Fruit fly (Drosophila melanogaster) whole organism, embryonic: Measurements from ENCODE around the gene gish.
A peak's percentile ranks its signal among the peaks of the same experiment; 100 is the strongest.

ENCODE experiments used
- B-H2 ChIP-seq: fragments of 200-800 bp; sonication (Bioruptor generic); optimal IDR thresholded peaks from 2 replicates; lab custom pipeline; 2018; ENCODE audit warnings: missing biosample characterization, mild to moderate bottlenecking, missing genetic modification characterization
- Bgb ChIP-seq: fragments of 200-800 bp; sonication (Bioruptor generic); IDR thresholded peaks from 2 replicates; pipeline ENCODE4 v1.3.6; 2022; ENCODE audit warnings: missing biosample characterization, missing genetic modification characterization; ENCODE audit not compliant: partially characterized antibody
- Bteb2 ChIP-seq: fragments of 200-800 bp; sonication (Bioruptor generic); optimal IDR thresholded peaks from 2 replicates; lab custom pipeline; 2016; ENCODE audit warnings: missing biosample characterization, missing genetic modification characterization
- CG10147 ChIP-seq: fragments of 200-800 bp; sonication (Bioruptor generic); optimal IDR thresholded peaks from 2 replicates; lab custom pipeline; 2019; ENCODE audit warnings: missing biosample characterization, mild to moderate bottlenecking, missing genetic modification characterization, moderate library complexity
- CG10321 ChIP-seq: fragments of 200-800 bp; sonication (Bioruptor generic); IDR thresholded peaks from 2 replicates; pipeline ENCODE4 v1.3.6; 2022; ENCODE audit warnings: missing biosample characterization, missing genetic modification characterization
- CG10654 ChIP-seq: fragments of 200-800 bp; sonication (Bioruptor generic); optimal IDR thresholded peaks from 2 replicates; lab custom pipeline; 2016; ENCODE audit warnings: missing biosample characterization, missing genetic modification characterization
- CG11093 ChIP-seq: fragments of 200-800 bp; sonication (Bioruptor generic); IDR thresholded peaks from 3 replicates; pipeline ENCODE4 v1.3.6; 2022; ENCODE audit warnings: missing biosample characterization, missing genetic modification characterization
- CG1233 ChIP-seq: fragments of 200-800 bp; sonication (Bioruptor generic); optimal IDR thresholded peaks from 4 replicates; lab custom pipeline; 2018; ENCODE audit warnings: missing biosample characterization, mild to moderate bottlenecking, missing genetic modification characterization
- CG12769 ChIP-seq: fragments of 200-800 bp; sonication (Bioruptor generic); optimal IDR thresholded peaks from 2 replicates; lab custom pipeline; 2019; ENCODE audit warnings: missing biosample characterization, mild to moderate bottlenecking, missing genetic modification characterization, moderate library complexity
- CG13894 ChIP-seq: fragments of 200-800 bp; sonication (Bioruptor generic); optimal IDR thresholded peaks from 3 replicates; lab custom pipeline; 2018; ENCODE audit warnings: missing biosample characterization, mild to moderate bottlenecking, missing genetic modification characterization, moderate library complexity
- CG15073 ChIP-seq: fragments of 200-800 bp; sonication (Bioruptor generic); optimal IDR thresholded peaks from 2 replicates; lab custom pipeline; 2016; ENCODE audit warnings: missing biosample characterization, missing genetic modification characterization
- CG15601 ChIP-seq: fragments of 200-800 bp; sonication (Bioruptor generic); optimal IDR thresholded peaks from 3 replicates; lab custom pipeline; 2019; ENCODE audit warnings: missing biosample characterization, mild to moderate bottlenecking, missing genetic modification characterization, moderate library complexity
- CG1792 ChIP-seq: fragments of 200-800 bp; sonication (Bioruptor generic); optimal IDR thresholded peaks from 2 replicates; lab custom pipeline; 2016; ENCODE audit warnings: missing biosample characterization, missing genetic modification characterization
- CG2120 ChIP-seq: fragments of 200-800 bp; sonication (Bioruptor generic); optimal IDR thresholded peaks from 3 replicates; lab custom pipeline; 2016; ENCODE audit warnings: missing biosample characterization, missing genetic modification characterization
- CG3065 ChIP-seq: fragments of 200-800 bp; sonication (Bioruptor generic); optimal IDR thresholded peaks from 2 replicates; lab custom pipeline; 2016; ENCODE audit warnings: missing biosample characterization, missing genetic modification characterization
- CG31365 ChIP-seq: fragments of 200-800 bp; sonication (Bioruptor generic); optimal IDR thresholded peaks from 2 replicates; lab custom pipeline; 2018; ENCODE audit warnings: missing biosample characterization, mild to moderate bottlenecking, missing genetic modification characterization
- CG3995 ChIP-seq: fragments of 200-800 bp; sonication (Bioruptor generic); optimal IDR thresholded peaks from 3 replicates; lab custom pipeline; 2016; ENCODE audit warnings: missing biosample characterization, missing genetic modification characterization
- CG8765 ChIP-seq: fragments of 200-800 bp; sonication (Bioruptor generic); IDR thresholded peaks from 2 replicates; pipeline ENCODE4 v1.3.6; 2022; ENCODE audit warnings: missing biosample characterization, missing genetic modification characterization
- CG9932 ChIP-seq: fragments of 200-800 bp; sonication (Bioruptor generic); IDR thresholded peaks from 2 replicates; pipeline ENCODE4 v1.3.6; 2022; ENCODE audit warnings: missing biosample characterization, missing genetic modification characterization
- D19A ChIP-seq: fragments of 200-800 bp; optimal IDR thresholded peaks from 3 replicates; lab custom pipeline; 2019; ENCODE audit warnings: missing biosample characterization, mild to moderate bottlenecking, missing genetic modification characterization, moderate library complexity
- Dip3 ChIP-seq: fragments of 200-800 bp; sonication (Bioruptor generic); optimal IDR thresholded peaks from 3 replicates; lab custom pipeline; 2016; ENCODE audit warnings: missing biosample characterization, missing genetic modification characterization
- Doc3 ChIP-seq: fragments of 200-800 bp; sonication (Bioruptor generic); IDR thresholded peaks from 3 replicates; pipeline ENCODE4 v1.3.6; 2022; ENCODE audit warnings: missing biosample characterization, missing genetic modification characterization; ENCODE audit not compliant: partially characterized antibody
- Hey ChIP-seq: fragments of 200-800 bp; sonication (Bioruptor generic); optimal IDR thresholded peaks from 3 replicates; lab custom pipeline; 2018; ENCODE audit warnings: missing biosample characterization, mild to moderate bottlenecking, missing genetic modification characterization
- MBD-R2 ChIP-seq: fragments of 200-800 bp; sonication (Bioruptor generic); IDR thresholded peaks from 2 replicates; pipeline ENCODE4 v1.3.6; 2022; ENCODE audit warnings: missing biosample characterization, missing genetic modification characterization
- NfI ChIP-seq: fragments of 200-800 bp; sonication (Bioruptor generic); optimal IDR thresholded peaks from 3 replicates; lab custom pipeline; 2018; ENCODE audit warnings: missing biosample characterization, mild to moderate bottlenecking, missing genetic modification characterization, moderate library complexity
- Oli ChIP-seq: fragments of 200-800 bp; sonication (Bioruptor generic); optimal IDR thresholded peaks from 2 replicates; lab custom pipeline; 2018; ENCODE audit warnings: missing biosample characterization, mild to moderate bottlenecking, missing genetic modification characterization, moderate library complexity
- Scr ChIP-seq: fragments of 200-800 bp; sonication (Bioruptor generic); IDR thresholded peaks from 2 replicates; pipeline ENCODE4 v1.3.6; 2022; ENCODE audit warnings: missing biosample characterization, missing genetic modification characterization; ENCODE audit not compliant: partially characterized antibody
- Sox100B ChIP-seq: fragments of 200-800 bp; sonication (Bioruptor generic); optimal IDR thresholded peaks from 3 replicates; lab custom pipeline; 2018; ENCODE audit warnings: missing biosample characterization, mild to moderate bottlenecking, missing genetic modification characterization
- Sry-δ ChIP-seq: fragments of 200-800 bp; sonication (Bioruptor generic); optimal IDR thresholded peaks from 2 replicates; lab custom pipeline; 2016; ENCODE audit warnings: missing biosample characterization, missing genetic modification characterization
- Xrp1 ChIP-seq: fragments of 200-800 bp; sonication (Bioruptor generic); IDR thresholded peaks from 2 replicates; pipeline ENCODE4 v1.3.6; 2022; ENCODE audit warnings: missing biosample characterization, missing genetic modification characterization
- YL-1 ChIP-seq: fragments of 200-800 bp; sonication (Bioruptor generic); optimal IDR thresholded peaks from 3 replicates; lab custom pipeline; 2017; ENCODE audit warnings: missing biosample characterization, mild to moderate bottlenecking, missing genetic modification characterization
- ab ChIP-seq: fragments of 200-800 bp; sonication (Bioruptor generic); optimal IDR thresholded peaks from 2 replicates; lab custom pipeline; 2016; ENCODE audit warnings: missing biosample characterization, missing genetic modification characterization
- chif ChIP-seq, 2 experiments: fragments of 200-800 bp; sonication (Bioruptor generic); optimal IDR thresholded peaks; 3 replicates each; lab custom pipeline; 2016; ENCODE audit warnings: missing biosample characterization in 2 of 2, missing genetic modification characterization in 2 of 2
- da ChIP-seq: fragments of 200-800 bp; sonication (Bioruptor generic); optimal IDR thresholded peaks from 2 replicates; lab custom pipeline; 2016; ENCODE audit warnings: missing biosample characterization, missing genetic modification characterization
- dimm ChIP-seq: fragments of 200-800 bp; sonication (Bioruptor generic); IDR thresholded peaks from 2 replicates; pipeline ENCODE4 v1.3.6; 2022; ENCODE audit warnings: missing biosample characterization, missing genetic modification characterization
- exex ChIP-seq: fragments of 200-800 bp; sonication (Bioruptor generic); optimal IDR thresholded peaks from 4 replicates; lab custom pipeline; 2018; ENCODE audit warnings: missing biosample characterization, mild to moderate bottlenecking, missing genetic modification characterization, moderate library complexity
- eyg ChIP-seq: fragments of 200-800 bp; sonication (Bioruptor generic); optimal IDR thresholded peaks from 3 replicates; lab custom pipeline; 2016; ENCODE audit warnings: missing biosample characterization, missing genetic modification characterization
- fd96Cb ChIP-seq: fragments of 200-800 bp; sonication (Bioruptor generic); optimal IDR thresholded peaks from 2 replicates; lab custom pipeline; 2018; ENCODE audit warnings: missing biosample characterization, mild to moderate bottlenecking, missing genetic modification characterization, moderate library complexity
- gcm ChIP-seq: fragments of 200-800 bp; sonication (Bioruptor generic); optimal IDR thresholded peaks from 2 replicates; lab custom pipeline; 2019; ENCODE audit warnings: missing biosample characterization, mild to moderate bottlenecking, missing genetic modification characterization, moderate library complexity
- gsb ChIP-seq: fragments of 200-800 bp; sonication (Bioruptor generic); IDR thresholded peaks from 2 replicates; pipeline ENCODE4 v1.3.6; 2022; ENCODE audit warnings: missing biosample characterization, missing genetic modification characterization
- hbn ChIP-seq: fragments of 200-800 bp; sonication (Bioruptor generic); IDR thresholded peaks from 2 replicates; pipeline ENCODE4 v1.3.6; 2022; ENCODE audit warnings: missing biosample characterization, missing genetic modification characterization; ENCODE audit not compliant: partially characterized antibody
- lilli ChIP-seq: fragments of 200-800 bp; sonication (Bioruptor generic); optimal IDR thresholded peaks from 3 replicates; lab custom pipeline; 2016; ENCODE audit warnings: missing biosample characterization, missing genetic modification characterization
- nerfin-2 ChIP-seq: fragments of 200-800 bp; sonication (Bioruptor generic); IDR thresholded peaks from 2 replicates; pipeline ENCODE4 v1.3.6; 2022; ENCODE audit warnings: missing biosample characterization, missing genetic modification characterization; ENCODE audit not compliant: partially characterized antibody
- pnt ChIP-seq: fragments of 200-800 bp; sonication (Bioruptor generic); optimal IDR thresholded peaks from 3 replicates; lab custom pipeline; 2016; ENCODE audit warnings: missing biosample characterization, missing genetic modification characterization
- rib ChIP-seq: fragments of 200-800 bp; sonication (Bioruptor generic); IDR thresholded peaks from 2 replicates; pipeline ENCODE4 v1.3.6; 2022; ENCODE audit warnings: missing biosample characterization, missing genetic modification characterization
- tin ChIP-seq: fragments of 200-800 bp; sonication (Bioruptor generic); optimal IDR thresholded peaks from 3 replicates; lab custom pipeline; 2016; ENCODE audit warnings: missing biosample characterization, missing genetic modification characterization
- toy ChIP-seq: fragments of 200-800 bp; sonication (Bioruptor generic); IDR thresholded peaks from 2 replicates; pipeline ENCODE4 v1.3.6; 2022; ENCODE audit warnings: missing biosample characterization, missing genetic modification characterization
- vfl ChIP-seq: fragments of 200-800 bp; sonication (Bioruptor generic); optimal IDR thresholded peaks from 2 replicates; lab custom pipeline; 2016; ENCODE audit warnings: missing biosample characterization, missing genetic modification characterization
- vnd ChIP-seq: fragments of 200-800 bp; sonication (Bioruptor generic); IDR thresholded peaks from 3 replicates; pipeline ENCODE4 v1.3.6; 2022; ENCODE audit warnings: missing biosample characterization, missing genetic modification characterization; ENCODE audit not compliant: partially characterized antibody

Gene gish

DNA sequence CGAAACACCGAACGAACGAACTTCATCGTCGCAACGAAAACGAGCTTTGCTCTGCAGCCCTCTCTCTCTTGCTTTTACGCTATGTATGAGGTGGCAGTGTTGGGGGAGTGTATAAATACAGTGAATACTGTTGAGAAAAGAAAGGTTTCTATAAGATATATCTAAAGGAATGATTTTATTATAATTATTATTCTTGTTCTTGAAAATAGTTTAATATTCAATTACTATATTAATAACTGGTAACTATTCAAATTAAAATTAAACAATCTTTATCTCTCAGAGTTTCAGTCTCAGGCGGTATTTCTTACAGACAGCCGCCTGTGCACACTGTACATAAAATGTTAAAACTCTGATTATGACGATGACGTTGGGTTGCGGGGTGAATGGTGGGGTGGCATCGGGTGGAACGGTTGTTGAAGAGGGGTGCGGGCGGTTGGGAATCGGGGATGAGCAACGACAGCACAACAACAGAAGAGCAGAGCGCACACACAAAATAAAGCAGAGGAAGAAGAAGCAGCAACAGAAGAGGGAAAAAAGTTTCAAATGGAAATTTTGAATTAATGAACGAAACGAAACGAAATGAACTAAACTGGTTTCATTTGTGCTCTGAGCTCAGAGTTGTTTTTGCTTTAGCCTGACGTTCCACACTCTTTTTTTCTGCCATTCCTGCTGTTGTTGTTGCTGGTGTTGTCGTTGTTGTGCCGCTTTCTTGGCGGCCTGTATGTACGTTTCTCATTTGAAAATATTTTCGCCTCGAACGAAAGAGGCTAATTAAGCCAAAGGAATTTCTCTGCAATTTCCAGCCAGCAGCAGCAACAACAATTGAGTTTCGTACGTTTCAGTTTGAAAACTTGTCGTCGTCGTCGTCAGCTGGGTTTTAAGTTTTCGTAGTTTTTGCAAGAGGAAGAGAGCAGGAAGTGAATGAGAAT is 35.3 kb upstream of the gish start (continued):
- TF ChIP-seq CG10654 (GFP tag; lab: Kevin White, UChicago) (peak; percentile 96), CG31365 (tag; lab: Kevin White, UChicago) (peak; percentile 75), Bteb2 (GFP tag; lab: Kevin White, UChicago) (peak; percentile 51), ab (peak; percentile 54), CG1792 (GFP tag; lab: Kevin White, UChicago) (peak; percentile 51), Bgb (GFP tag; lab: Robert Waterston, UW) (no peak), Oli (tag; lab: Kevin White, UChicago) (peak; percentile 98), CG3065 (peak; percentile 92), Scr (GFP tag; lab: Robert Waterston, UW) (no peak), nerfin-2 (GFP tag; lab: Robert Waterston, UW) (no peak), hbn (GFP tag; lab: Robert Waterston, UW) (no peak), pnt (GFP tag; lab: Kevin White, UChicago) (peak; percentile 79), CG3995 (peak; percentile 66), da (peak; percentile 49), CG8765 (GFP tag; lab: Robert Waterston, UW) (no peak), CG9932 (GFP tag; lab: Robert Waterston, UW) (no peak), rib (no peak), tin (GFP tag; lab: Kevin White, UChicago) (peak; percentile 98), CG2120 (GFP tag; lab: Kevin White, UChicago) (peak; percentile 94), Doc3 (GFP tag; lab: Robert Waterston, UW) (no peak), MBD-R2 (GFP tag; lab: Robert Waterston, UW) (no peak), chif (GFP tag; optimal IDR thresholded peaks at IDR 0.05; lab: Kevin White, UChicago) (peak; percentile 62 to 81), dimm (GFP tag; lab: Robert Waterston, UW) (no peak), CG12769 (tag; lab: Kevin White, UChicago) (peak; percentile 99), Sox100B (peak; percentile 98), YL-1 (GFP tag; lab: Kevin White, UChicago) (peak; percentile 88), CG11093 (peak; percentile 96), Xrp1 (GFP tag; lab: Robert Waterston, UW) (no peak), toy (no peak), eyg (peak; percentile 56), NfI (peak; percentile 97), vfl (GFP tag; lab: Kevin White, UChicago) (peak; percentile 83), gsb (GFP tag; lab: Robert Waterston, UW) (no peak), CG13894 (tag; lab: Kevin White, UChicago) (peak; percentile 95), CG10147 (GFP tag; lab: Kevin White, UChicago) (peak; percentile 97), CG15073 (peak; percentile 84), B-H2 (GFP tag; lab: Kevin White, UChicago) (peak; percentile 96), gcm (GFP tag; lab: Kevin White, UChicago) (peak; percentile 98), CG1233 (GFP tag; lab: Kevin White, UChicago) (peak; percentile 96), CG15601 (tag; lab: Kevin White, UChicago) (peak; percentile 98), Sry-δ (GFP tag; lab: Kevin White, UChicago) (no peak), vnd (GFP tag; lab: Robert Waterston, UW) (no peak), Dip3 (GFP tag; lab: Kevin White, UChicago) (peak; percentile 70), fd96Cb (tag; lab: Kevin White, UChicago) (peak; percentile 98), D19A (tag; lab: Kevin White, UChicago) (peak; percentile 97), lilli (GFP tag; lab: Kevin White, UChicago) (peak; percentile 94), CG10321 (GFP tag; lab: Robert Waterston, UW) (no peak), exex (tag; lab: Kevin White, UChicago) (peak; percentile 94), Hey (tag; lab: Kevin White, UChicago) (peak; percentile 43)
